Worm (Caenorhabditis elegans) whole organism, L1 larva: ENCODE results near the gene F58E2.5.

Experiments
- elt-2 ChIP-seq: sonication (generic microtip); optimal IDR thresholded peaks from 2 replicates; lab custom pipeline; 2016; ENCODE audit warnings: missing genetic modification characterization, mild to moderate bottlenecking, inconsistent platforms, missing compliant biosample characterization, missing genetic modification reagents
- hlh-4 ChIP-seq: sonication (generic microtip); optimal IDR thresholded peaks from 2 replicates; lab custom pipeline; 2016; ENCODE audit warnings: mild to moderate bottlenecking, missing genetic modification characterization, missing compliant biosample characterization
- pqm-1 ChIP-seq: sonication (generic microtip); optimal IDR thresholded peaks from 3 replicates; lab custom pipeline; 2017; ENCODE audit warnings: missing biosample characterization, missing genetic modification characterization

The F58E2.5 gene

ce11 chrIV:3493310-3493709, 48.6 kb downstream of the F58E2.5 start, which contains the start of gene srz-79:
srz-79 (plus strand) TSS chrIV:3493610.
- no peak for TF ChIP-seq elt-2 (tag; lab: Kevin White, UChicago)
- peak; percentile 41 for TF ChIP-seq hlh-4 (tag; lab: Kevin White, UChicago)
- TF ChIP-seq pqm-1 (tag; lab: Kevin White, UChicago) = no peak
